Worm (Caenorhabditis elegans) whole organism, L2 larva: ENCODE results near the gene F13D11.3.

Experiments used
- blmp-1 ChIP-seq: sonication (generic microtip); optimal IDR thresholded peaks from 2 replicates; lab custom pipeline; 2017; ENCODE audit warnings: missing genetic modification characterization, mild to moderate bottlenecking, missing compliant biosample characterization, antibody characterized with exemption, moderate library complexity; ENCODE audit not compliant: insufficient read depth
- elt-1 ChIP-seq: fragments of 150-350 bp; optimal IDR thresholded peaks from 2 replicates; lab custom pipeline; 2014; ENCODE audit warnings: missing biosample characterization, missing genetic modification characterization
- lsy-2 ChIP-seq, 2 experiments: fragments of 150-350 bp in 1 of 2; sonication (generic microtip) in 1 of 2; optimal IDR thresholded peaks; 2 replicates each; lab custom pipeline; 2014 to 2017; ENCODE audit warnings: missing biosample characterization in 2 of 2, missing genetic modification characterization in 2 of 2
- mbf-1 ChIP-seq: sonication (generic microtip); optimal IDR thresholded peaks from 2 replicates; lab custom pipeline; 2017; ENCODE audit warnings: missing biosample characterization, missing genetic modification characterization
- mdl-1 ChIP-seq, 2 experiments: fragments of 150-350 bp in 1 of 2; sonication (generic microtip) in 1 of 2; optimal IDR thresholded peaks; 2 replicates each; lab custom pipeline; 2017; ENCODE audit warnings: missing biosample characterization in 2 of 2, missing genetic modification characterization in 2 of 2
- nhr-11 ChIP-seq: fragments of 150-350 bp; optimal IDR thresholded peaks from 2 replicates; lab custom pipeline; 2014; ENCODE audit warnings: missing biosample characterization, missing genetic modification characterization
- unc-62 ChIP-seq: fragments of 150-350 bp; optimal IDR thresholded peaks from 2 replicates; lab custom pipeline; 2014; ENCODE audit warnings: missing biosample characterization, missing genetic modification reagents, missing genetic modification characterization
- ztf-11 ChIP-seq: sonication (generic microtip); optimal IDR thresholded peaks from 2 replicates; lab custom pipeline; 2017; ENCODE audit warnings: missing biosample characterization, missing genetic modification characterization

DNA sequence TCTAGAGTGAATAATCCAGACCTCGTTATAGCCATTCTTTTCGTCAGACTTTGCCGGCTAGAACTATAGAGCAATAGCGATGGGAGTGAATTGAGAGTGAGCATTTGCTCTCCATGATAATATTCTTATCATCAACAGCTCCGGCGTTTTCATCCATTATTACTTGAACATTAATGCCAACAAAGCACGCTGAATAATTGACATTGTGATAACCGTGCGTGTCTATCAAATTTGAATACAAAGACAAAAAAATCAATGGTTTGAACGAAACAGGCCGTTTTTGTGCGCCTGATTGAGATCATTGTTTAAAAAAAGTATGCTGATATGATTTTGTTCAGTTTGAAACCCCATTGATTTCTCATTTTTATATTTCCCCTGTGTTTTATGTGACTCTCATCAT, 33.9 kb upstream of the F13D11.3 start, which contains the start of gene dct-11:
- TF ChIP-seq mdl-1 (tag; optimal IDR thresholded peaks at IDR 0.05; lab: Kevin White, UChicago), result no peak
- TF ChIP-seq blmp-1 (tag; lab: Kevin White, UChicago), result no peak
- TF ChIP-seq elt-1, result no peak
- no peak for TF ChIP-seq unc-62 (GFP tag; lab: Kevin White, UChicago)
- no peak for TF ChIP-seq mbf-1 (tag; lab: Kevin White, UChicago)
- TF ChIP-seq ztf-11 (tag; lab: Kevin White, UChicago), result no peak
- no peak for TF ChIP-seq lsy-2 (tag; optimal IDR thresholded peaks at IDR 0.05; lab: Kevin White, UChicago)
- TF ChIP-seq nhr-11, result no peak
